Fruit fly (Drosophila melanogaster) whole organism: ENCODE results near the gene Eip63E.

Source experiments
- CG8478 ChIP-seq: fragments of >200 bp; optimal IDR thresholded peaks from 2 replicates; lab custom pipeline; 2018; ENCODE audit warnings: inconsistent platforms
- Dll ChIP-seq: fragments of >200 bp; optimal IDR thresholded peaks from 2 replicates; lab custom pipeline; 2017
- EcR ChIP-seq, 2 experiments: fragments of >200 bp; optimal IDR thresholded peaks; 2 replicates each; lab custom pipeline; 2017; ENCODE audit warnings: missing biosample characterization in 2 of 2, missing genetic modification characterization in 2 of 2, missing genetic modification reagents in 2 of 2
- pan ChIP-seq: fragments of >200 bp; optimal IDR thresholded peaks from 2 replicates; lab custom pipeline; 2017
- psq ChIP-seq: fragments of >200 bp; optimal IDR thresholded peaks from 2 replicates; lab custom pipeline; 2017
- usp ChIP-seq: fragments of >200 bp; optimal IDR thresholded peaks from 2 replicates; lab custom pipeline; 2017; ENCODE audit warnings: missing biosample characterization, missing genetic modification characterization, mixed read lengths

Eip63E gene

dm6 chr3L:3553932-3554331 is 38.4 kb downstream of the Eip63E start:
- TF ChIP-seq Dll (lab: Kevin White, UChicago) (no peak), EcR (GFP tag; optimal IDR thresholded peaks at IDR 0.05; lab: Kevin White, UChicago) (no peak), usp (GFP tag; lab: Kevin White, UChicago) (no peak), psq (lab: Kevin White, UChicago) (no peak), pan (lab: Kevin White, UChicago) (no peak), CG8478 (lab: Kevin White, UChicago) (no peak)

- no peak for TF ChIP-seq psq (lab: Kevin White, UChicago)
- no peak for TF ChIP-seq Dll (lab: Kevin White, UChicago)
- no peak for TF ChIP-seq pan (lab: Kevin White, UChicago)
- no peak for TF ChIP-seq EcR (GFP tag; optimal IDR thresholded peaks at IDR 0.05; lab: Kevin White, UChicago)
- TF ChIP-seq usp (GFP tag; lab: Kevin White, UChicago), result no peak
- TF ChIP-seq CG8478 (lab: Kevin White, UChicago), result no peak
Measured at dm6 chr3L:3555094-3555493, 39.5 kb downstream of the Eip63E start.

dm6 chr3L:3556409-3556808 is 40.9 kb downstream of the Eip63E start:
- TF ChIP-seq psq (lab: Kevin White, UChicago) (no peak), pan (lab: Kevin White, UChicago) (no peak), Dll (lab: Kevin White, UChicago) (no peak), usp (GFP tag; lab: Kevin White, UChicago) (no peak), EcR (GFP tag; optimal IDR thresholded peaks at IDR 0.05; lab: Kevin White, UChicago) (no peak), CG8478 (lab: Kevin White, UChicago) (no peak)

- TF ChIP-seq EcR (GFP tag; optimal IDR thresholded peaks at IDR 0.05; lab: Kevin White, UChicago) (no peak), Dll (lab: Kevin White, UChicago) (no peak), usp (GFP tag; lab: Kevin White, UChicago) (no peak), pan (lab: Kevin White, UChicago) (no peak), CG8478 (lab: Kevin White, UChicago) (no peak)
Measured at dm6 chr3L:3558104-3558503, 42.6 kb downstream of the Eip63E start.

dm6 chr3L:3560568-3560967 is 45.0 kb downstream of the Eip63E start:
- TF ChIP-seq Dll (lab: Kevin White, UChicago), result no peak
- no peak for TF ChIP-seq usp (GFP tag; lab: Kevin White, UChicago)
- no peak for TF ChIP-seq CG8478 (lab: Kevin White, UChicago)
- no peak for TF ChIP-seq EcR (GFP tag; optimal IDR thresholded peaks at IDR 0.05; lab: Kevin White, UChicago)
- TF ChIP-seq psq (lab: Kevin White, UChicago), result no peak

- TF ChIP-seq psq (lab: Kevin White, UChicago), result no peak
- no peak for TF ChIP-seq pan (lab: Kevin White, UChicago)
- TF ChIP-seq EcR (GFP tag; optimal IDR thresholded peaks at IDR 0.05; lab: Kevin White, UChicago), result no peak
- no peak for TF ChIP-seq usp (GFP tag; lab: Kevin White, UChicago)
- TF ChIP-seq CG8478 (lab: Kevin White, UChicago), result no peak
- no peak for TF ChIP-seq Dll (lab: Kevin White, UChicago)
Measured at dm6 chr3L:3566751-3567499, 51.4 kb downstream of the Eip63E start.

- no peak for TF ChIP-seq EcR (GFP tag; optimal IDR thresholded peaks at IDR 0.05; lab: Kevin White, UChicago)
- no peak for TF ChIP-seq Dll (lab: Kevin White, UChicago)
- no peak for TF ChIP-seq psq (lab: Kevin White, UChicago)
- TF ChIP-seq usp (GFP tag; lab: Kevin White, UChicago), result no peak
- TF ChIP-seq CG8478 (lab: Kevin White, UChicago), result no peak
- TF ChIP-seq pan (lab: Kevin White, UChicago), result no peak
Measured at dm6 chr3L:3569109-3569508, 53.6 kb downstream of the Eip63E start.

- no peak for TF ChIP-seq psq (lab: Kevin White, UChicago)
- TF ChIP-seq EcR (GFP tag; optimal IDR thresholded peaks at IDR 0.05; lab: Kevin White, UChicago), result no peak
- TF ChIP-seq pan (lab: Kevin White, UChicago), result no peak
- TF ChIP-seq Dll (lab: Kevin White, UChicago), result no peak
- no peak for TF ChIP-seq usp (GFP tag; lab: Kevin White, UChicago)
- TF ChIP-seq CG8478 (lab: Kevin White, UChicago), result no peak
Measured at dm6 chr3L:3570617-3571016, 55.1 kb downstream of the Eip63E start.

- TF ChIP-seq Dll (lab: Kevin White, UChicago) (no peak), usp (GFP tag; lab: Kevin White, UChicago) (no peak), pan (lab: Kevin White, UChicago) (no peak), EcR (GFP tag; optimal IDR thresholded peaks at IDR 0.05; lab: Kevin White, UChicago) (no peak), CG8478 (lab: Kevin White, UChicago) (no peak), psq (lab: Kevin White, UChicago) (no peak)
Measured at dm6 chr3L:3593558-3593957, 78.0 kb downstream of the Eip63E start.

dm6 chr3L:3596346-3596745 is 80.8 kb downstream of the Eip63E start:
- TF ChIP-seq pan (lab: Kevin White, UChicago), result no peak
- no peak for TF ChIP-seq usp (GFP tag; lab: Kevin White, UChicago)
- no peak for TF ChIP-seq psq (lab: Kevin White, UChicago)
- no peak for TF ChIP-seq EcR (GFP tag; optimal IDR thresholded peaks at IDR 0.05; lab: Kevin White, UChicago)
- TF ChIP-seq CG8478 (lab: Kevin White, UChicago), result no peak

- no peak for TF ChIP-seq Dll (lab: Kevin White, UChicago)
- TF ChIP-seq EcR (GFP tag; optimal IDR thresholded peaks at IDR 0.05; lab: Kevin White, UChicago), result no peak
- no peak for TF ChIP-seq pan (lab: Kevin White, UChicago)
- TF ChIP-seq psq (lab: Kevin White, UChicago), result no peak
- no peak for TF ChIP-seq CG8478 (lab: Kevin White, UChicago)
- no peak for TF ChIP-seq usp (GFP tag; lab: Kevin White, UChicago)
Measured at dm6 chr3L:3606986-3607385, 91.4 kb downstream of the Eip63E start.
